Worm (Caenorhabditis elegans) whole organism, midembryonic: ENCODE results near the gene haf-2.

Source experiments
- T22C8.4 ChIP-seq: fragments of 200-800 bp; sonication (Bioruptor generic); IDR thresholded peaks from 2 replicates; pipeline ENCODE4 v1.3.6; 2022; ENCODE audit warnings: missing genetic modification characterization, missing compliant biosample characterization
- cog-1 ChIP-seq: sonication (generic microtip); optimal IDR thresholded peaks from 2 replicates; lab custom pipeline; 2016; ENCODE audit warnings: missing genetic modification characterization, missing compliant biosample characterization
- flt-1 ChIP-seq: fragments of 200-800 bp; sonication (Bioruptor generic); IDR thresholded peaks from 2 replicates; pipeline ENCODE4 v1.3.6; 2022; ENCODE audit warnings: missing genetic modification characterization, missing compliant biosample characterization
- klf-2 ChIP-seq: fragments of 200-800 bp; sonication (Bioruptor generic); conservative IDR thresholded peaks from 2 replicates; pipeline ENCODE4 v1.3.6; 2022; ENCODE audit warnings: missing genetic modification reagents, missing genetic modification characterization, missing compliant biosample characterization
- med-1 ChIP-seq: sonication (generic microtip); optimal IDR thresholded peaks from 2 replicates; lab custom pipeline; 2017; ENCODE audit warnings: missing genetic modification characterization, mild to moderate bottlenecking, missing compliant biosample characterization, antibody characterized with exemption, missing genetic modification reagents; ENCODE audit not compliant: insufficient read depth
- ref-1 ChIP-seq: fragments of 200-800 bp; sonication (Bioruptor generic); conservative IDR thresholded peaks from 2 replicates; pipeline ENCODE4 v1.3.6; 2022; ENCODE audit warnings: missing genetic modification reagents, missing genetic modification characterization, missing compliant biosample characterization
- tab-1 ChIP-seq: fragments of 200-800 bp; sonication (Bioruptor generic); IDR thresholded peaks from 2 replicates; pipeline ENCODE4 v1.3.6; 2022; ENCODE audit warnings: missing genetic modification characterization, missing compliant biosample characterization
- ztf-23 ChIP-seq: fragments of 200-800 bp; sonication (Bioruptor generic); IDR thresholded peaks from 2 replicates; pipeline ENCODE4 v1.3.6; 2022; ENCODE audit warnings: missing genetic modification reagents, missing genetic modification characterization, missing compliant biosample characterization
- ztf-29 ChIP-seq: fragments of 200-800 bp; sonication (Bioruptor generic); IDR thresholded peaks from 2 replicates; pipeline ENCODE4 v1.3.6; 2022; ENCODE audit warnings: missing genetic modification reagents, missing genetic modification characterization, missing compliant biosample characterization

ce11 chrII:7356773-7357172, 547 bp upstream of the haf-2 start:
- TF ChIP-seq tab-1 (GFP tag; lab: Robert Waterston, UW) (no peak), T22C8.4 (GFP tag; lab: Robert Waterston, UW) (no peak), klf-2 (GFP tag; lab: Robert Waterston, UW) (no peak), ref-1 (GFP tag; lab: Robert Waterston, UW) (no peak), ztf-29 (no peak), flt-1 (GFP tag; lab: Robert Waterston, UW) (no peak), ztf-23 (GFP tag; lab: Robert Waterston, UW) (no peak), med-1 (no peak), cog-1 (no peak)
